2 worm cellular contexts compared by ENCODE assay signal in the genomic region with DNA sequence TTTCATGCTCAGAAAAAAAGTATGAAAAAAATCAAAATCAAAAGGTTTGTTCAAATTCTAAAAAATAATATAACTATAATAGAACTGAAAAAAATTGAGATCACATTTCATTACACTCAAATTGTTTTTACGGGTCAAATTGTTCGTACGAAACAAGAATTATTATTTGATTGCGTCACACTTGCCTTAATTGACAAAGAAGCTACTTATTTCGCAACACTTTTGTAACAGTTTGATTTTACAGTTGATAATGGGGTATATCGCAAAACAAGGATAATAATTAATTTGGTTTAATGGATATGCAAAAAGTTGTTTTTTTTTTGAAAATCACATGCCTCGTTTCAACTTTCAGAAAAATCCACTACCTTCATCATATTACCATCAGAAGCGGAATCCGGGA.
TF ChIP-seq lines count a peak whose summit lies in the region.

No protein-coding gene starts in this region.

TF ChIP-seq in whole organism, mixed stage, embryonic, 35 proteins besides CTCF, POLR2A, EP300 and RAD21:
- TF ChIP-seq zip-8 (tag; optimal IDR thresholded peaks at IDR 0.05; lab: Kevin White, UChicago) (peak; percentile 86), tbx-8 (GFP tag; optimal IDR thresholded peaks at IDR 0.05; lab: Kevin White, UChicago) (no peak), lin-13 (tag; optimal IDR thresholded peaks at IDR 0.05; lab: Kevin White, UChicago) (no peak), flh-1 (GFP tag; optimal IDR thresholded peaks at IDR 0.05; lab: Kevin White, UChicago) (no peak), nhr-2 (tag; optimal IDR thresholded peaks at IDR 0.05; lab: Kevin White, UChicago) (no peak), ceh-83 (GFP tag; optimal IDR thresholded peaks at IDR 0.05; lab: Kevin White, UChicago) (no peak), ceh-39 (tag; optimal IDR thresholded peaks at IDR 0.05; lab: Kevin White, UChicago) (no peak), nhr-28 (tag; optimal IDR thresholded peaks at IDR 0.05; lab: Kevin White, UChicago) (no peak)

TF ChIP-seq in whole organism, young adult, 124 proteins besides CTCF, POLR2A, EP300 and RAD21:
- no peak for TF ChIP-seq cebp-1 (GFP tag; IDR thresholded peaks at IDR 0.05; lab: Robert Waterston, UW)
- peak; percentile 72 for TF ChIP-seq cebp-1 (tag; optimal IDR thresholded peaks at IDR 0.05; lab: Kevin White, UChicago)
- TF ChIP-seq gei-17 (GFP tag; optimal IDR thresholded peaks at IDR 0.05; lab: Kevin White, UChicago), result no peak
